Worm (Caenorhabditis elegans) whole organism, early embryonic: ENCODE measurements around the gene H03G16.6.

Source experiments
- B0310.2 ChIP-seq: sonication (generic microtip); optimal IDR thresholded peaks from 2 replicates; lab custom pipeline; 2016; ENCODE audit warnings: mild to moderate bottlenecking, missing genetic modification characterization, missing compliant biosample characterization
- ama-1 ChIP-seq: fragments of 150-350 bp; optimal IDR thresholded peaks from 2 replicates; lab custom pipeline; 2014
- hnd-1 ChIP-seq: sonication (generic microtip); optimal IDR thresholded peaks from 2 replicates; lab custom pipeline; 2016; ENCODE audit warnings: missing genetic modification characterization, missing compliant biosample characterization
- pes-1 ChIP-seq: fragments of 200-800 bp; sonication (Bioruptor generic); IDR thresholded peaks from 2 replicates; pipeline ENCODE4 v1.3.6; 2022; ENCODE audit warnings: missing genetic modification reagents, missing genetic modification characterization, missing compliant biosample characterization

DNA sequence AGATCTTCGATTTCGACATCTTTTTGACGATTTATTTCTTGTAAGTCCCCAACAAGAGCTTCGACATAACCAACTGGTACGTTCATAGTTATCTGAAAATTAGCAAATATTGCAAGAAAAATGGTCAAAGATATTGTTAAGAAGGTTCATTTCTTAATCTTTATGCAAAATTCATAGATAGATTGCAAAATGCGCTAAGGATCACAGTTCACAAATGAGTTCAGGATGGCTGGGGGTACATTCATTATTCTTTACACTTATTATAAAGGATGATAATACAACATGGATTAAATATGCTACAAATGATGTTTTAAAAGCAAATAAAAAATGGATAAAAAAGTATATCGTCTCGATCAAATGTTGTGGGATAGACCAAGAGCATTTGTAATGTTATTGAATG is 4.3 kb downstream of the H03G16.6 start, which contains the start of gene H03G16.5:
- TF ChIP-seq hnd-1 (tag; lab: Kevin White, UChicago) (no peak), ama-1 (no peak), B0310.2 (tag; lab: Kevin White, UChicago) (no peak), pes-1 (GFP tag; lab: Robert Waterston, UW) (no peak)
